Worm (Caenorhabditis elegans): ENCODE data around the gene Y43F8B.19.

DNA sequence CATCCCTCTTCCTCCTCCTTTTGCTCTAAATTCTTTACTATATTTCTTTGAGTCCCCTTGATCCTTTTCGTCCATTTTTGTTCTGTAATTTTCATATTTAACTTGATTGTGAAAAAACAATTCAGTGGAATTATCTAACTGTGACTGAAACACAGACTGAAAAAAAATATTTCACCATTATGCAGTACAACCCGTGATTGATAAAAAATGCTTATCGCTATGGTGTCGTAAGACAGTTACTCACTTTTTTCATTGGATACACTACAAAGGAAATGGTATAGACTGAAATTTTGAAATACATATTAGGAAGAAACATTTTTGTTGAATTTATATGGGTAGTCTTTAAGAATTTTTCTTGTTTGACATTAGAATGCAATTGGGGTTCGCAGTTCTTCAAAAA is 44.5 kb downstream of the Y43F8B.19 start, which contains the start of gene Y43F8B.23:
- no peak for TF ChIP-seq him-1 (tag; optimal IDR thresholded peaks at IDR 0.05)
- no peak for TF ChIP-seq dao-5 (tag; optimal IDR thresholded peaks at IDR 0.05)
